Worm (Caenorhabditis elegans): ENCODE data around the gene srsx-35.
A peak's percentile ranks its signal among the peaks of the same experiment; 100 is the strongest.

srsx-35 gene

DNA sequence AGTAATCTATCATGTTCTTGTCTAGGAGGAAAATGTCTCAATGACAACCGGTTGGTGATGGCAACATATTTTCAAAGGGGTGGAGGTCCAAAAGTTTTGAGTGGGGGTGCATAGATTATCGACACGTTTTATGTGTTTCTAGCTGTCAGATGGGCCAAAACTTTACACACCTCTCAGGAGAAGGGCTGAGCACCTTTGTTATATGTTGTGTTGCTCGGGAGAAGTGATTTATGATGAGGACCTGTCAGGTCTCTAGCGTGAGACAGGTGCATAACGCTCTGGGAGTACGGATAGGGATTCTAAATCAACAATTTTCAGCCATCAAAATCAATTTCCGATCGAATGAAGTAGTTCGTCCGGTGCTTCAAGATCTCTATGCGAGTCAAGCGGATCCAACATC lies 24.6 kb upstream of the srsx-35 start:
- TF ChIP-seq mdl-1 (tag; optimal IDR thresholded peaks at IDR 0.05) (no peak), ztf-4 (tag; optimal IDR thresholded peaks at IDR 0.05) (no peak), unc-55 (GFP tag; optimal IDR thresholded peaks at IDR 0.05) (no peak), sem-4 (tag; optimal IDR thresholded peaks at IDR 0.05) (no peak), nhr-11 (tag; optimal IDR thresholded peaks at IDR 0.05) (no peak), nhr-25 (tag; optimal IDR thresholded peaks at IDR 0.05) (no peak), R02D3.7 (tag; optimal IDR thresholded peaks at IDR 0.05) (no peak), unc-62 (GFP tag; optimal IDR thresholded peaks at IDR 0.05) (no peak), elt-1 (tag; optimal IDR thresholded peaks at IDR 0.05) (no peak), nhr-10 (tag; optimal IDR thresholded peaks at IDR 0.05) (no peak), sma-3 (GFP tag; optimal IDR thresholded peaks at IDR 0.05) (no peak)

DNA sequence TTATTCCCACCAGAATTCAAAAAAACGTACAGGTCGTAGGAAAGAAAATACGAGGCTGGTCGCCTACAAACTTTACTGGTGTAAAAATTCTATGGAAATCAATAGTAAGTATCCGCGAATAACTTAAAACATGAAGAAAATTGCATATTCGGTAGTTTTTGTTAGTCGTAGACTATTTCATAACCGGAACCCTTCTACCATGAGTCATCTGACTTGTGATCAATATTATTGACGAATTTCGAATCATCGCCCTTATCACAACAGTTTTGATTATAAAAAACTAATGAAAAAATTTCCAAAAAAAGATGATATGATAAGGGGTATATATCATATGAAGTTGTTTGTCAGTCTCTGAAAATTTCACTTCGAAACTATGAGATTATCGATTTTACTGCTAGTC lies 21.2 kb upstream of the srsx-35 start, which contains the start of gene W01F3.2:
W01F3.2 (plus strand) TSS at position 301 of the 400 bp plus-strand sequence.
- TF ChIP-seq crh-2 (tag; optimal IDR thresholded peaks at IDR 0.05) (peak; percentile 12), blmp-1 (tag; optimal IDR thresholded peaks at IDR 0.05; ENCODE audit: insufficient read depth) (no peak), fos-1 (tag; optimal IDR thresholded peaks at IDR 0.05) (peak; percentile 17)

DNA sequence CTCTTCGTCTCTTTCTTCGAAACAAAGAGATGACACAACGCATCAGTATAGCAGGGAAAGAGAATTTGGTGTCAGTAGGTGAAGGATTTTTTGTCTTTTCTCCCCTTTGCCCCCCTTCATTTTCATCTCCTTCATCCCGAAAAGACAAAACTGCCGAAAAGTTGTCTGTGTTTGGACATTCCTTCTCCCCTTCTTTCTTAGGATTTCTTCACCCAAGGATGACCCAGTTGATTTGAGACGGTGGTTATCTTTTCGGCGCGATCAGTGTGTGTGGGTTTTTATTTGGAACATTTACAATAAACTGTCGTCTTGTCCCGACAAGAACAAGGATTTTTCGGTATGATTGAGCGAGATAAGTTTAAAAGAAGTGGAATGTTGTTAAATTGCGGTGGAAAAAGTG lies 18.7 kb upstream of the srsx-35 start:
- TF ChIP-seq nhr-21 (tag; optimal IDR thresholded peaks at IDR 0.05) (peak; percentile 12), egl-27 (tag; optimal IDR thresholded peaks at IDR 0.05) (no peak), elt-1 (tag; optimal IDR thresholded peaks at IDR 0.05) (peak; percentile 32), blmp-1 (tag; optimal IDR thresholded peaks at IDR 0.05; ENCODE audit: insufficient read depth) (no peak), nhr-11 (tag; optimal IDR thresholded peaks at IDR 0.05) (no peak)

DNA sequence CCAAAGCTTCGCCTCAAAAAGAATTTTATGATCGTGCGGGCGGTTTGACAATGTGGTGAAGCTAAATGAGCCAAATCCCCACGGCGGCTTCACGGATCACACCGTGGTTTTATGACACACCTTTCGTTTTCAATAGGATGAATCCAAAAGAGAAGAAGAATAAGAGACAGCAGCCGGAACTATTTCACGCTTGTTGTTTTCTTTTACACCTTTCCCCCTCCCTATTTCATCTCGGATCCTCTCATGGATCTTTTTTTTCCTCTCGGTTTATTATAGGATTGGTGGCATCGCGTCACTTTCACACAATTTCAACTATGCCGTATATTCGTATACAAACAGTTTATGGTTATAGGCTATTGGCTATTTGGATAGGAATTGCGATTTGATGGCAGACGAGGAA lies 17.5 kb upstream of the srsx-35 start:
- TF ChIP-seq dmd-4 (tag; optimal IDR thresholded peaks at IDR 0.05), result no peak
- no peak for TF ChIP-seq mab-5 (tag; optimal IDR thresholded peaks at IDR 0.05)
- TF ChIP-seq C34F6.9 (tag; optimal IDR thresholded peaks at IDR 0.05), result no peak
- no peak for TF ChIP-seq sma-3 (GFP tag; optimal IDR thresholded peaks at IDR 0.05)
- TF ChIP-seq mdl-1 (tag; optimal IDR thresholded peaks at IDR 0.05), result no peak
- TF ChIP-seq blmp-1 (tag; optimal IDR thresholded peaks at IDR 0.05; ENCODE audit: insufficient read depth), result no peak
- TF ChIP-seq lin-11 (tag; optimal IDR thresholded peaks at IDR 0.05), result no peak
- no peak for TF ChIP-seq skn-1 (tag; optimal IDR thresholded peaks at IDR 0.05)
- no peak for TF ChIP-seq unc-62 (GFP tag; optimal IDR thresholded peaks at IDR 0.05)
- TF ChIP-seq nhr-21 (tag; optimal IDR thresholded peaks at IDR 0.05), result no peak

DNA sequence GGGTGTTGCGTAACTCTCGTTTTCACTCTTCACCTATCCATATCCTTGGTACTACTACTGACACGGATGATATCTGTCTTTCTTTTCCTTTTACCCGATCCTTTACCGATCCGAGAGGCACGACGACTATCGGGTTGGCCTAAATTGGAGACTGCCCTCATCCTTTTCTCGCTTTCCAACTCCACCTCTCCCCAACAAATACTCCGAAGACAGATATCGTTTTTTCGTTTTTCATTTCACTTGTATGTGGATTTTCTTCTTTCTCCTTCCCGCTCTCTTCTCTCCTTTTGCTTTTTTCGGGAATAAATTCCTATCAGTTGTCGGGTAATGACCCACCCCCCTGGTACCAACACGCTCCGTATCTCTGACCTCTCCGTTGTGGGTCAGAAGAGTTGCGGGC lies 16.3 kb upstream of the srsx-35 start:
- no peak for TF ChIP-seq nhr-129 (tag; optimal IDR thresholded peaks at IDR 0.05)
- TF ChIP-seq R02D3.7 (tag; optimal IDR thresholded peaks at IDR 0.05), result no peak
- TF ChIP-seq fos-1 (tag; optimal IDR thresholded peaks at IDR 0.05), result no peak
- no peak for TF ChIP-seq C34F6.9 (tag; optimal IDR thresholded peaks at IDR 0.05)
- no peak for TF ChIP-seq nhr-10 (tag; optimal IDR thresholded peaks at IDR 0.05)
- no peak for TF ChIP-seq dmd-4 (tag; optimal IDR thresholded peaks at IDR 0.05)
- TF ChIP-seq Y55F3AM.14 (GFP tag; optimal IDR thresholded peaks at IDR 0.05), result no peak
- peak; percentile 11 for TF ChIP-seq blmp-1 (tag; optimal IDR thresholded peaks at IDR 0.05; ENCODE audit: insufficient read depth)
- no peak for TF ChIP-seq ceh-82 (tag; optimal IDR thresholded peaks at IDR 0.05)
- TF ChIP-seq gmeb-1 (tag; optimal IDR thresholded peaks at IDR 0.05), result no peak
- no peak for TF ChIP-seq ztf-1 (GFP tag; conservative IDR thresholded peaks at IDR 0.05)
- TF ChIP-seq nhr-21 (tag; optimal IDR thresholded peaks at IDR 0.05), result peak; percentile 31
- TF ChIP-seq nhr-237 (tag; optimal IDR thresholded peaks at IDR 0.05), result no peak
- no peak for TF ChIP-seq ztf-11 (tag; optimal IDR thresholded peaks at IDR 0.05)
- TF ChIP-seq sma-3 (GFP tag; optimal IDR thresholded peaks at IDR 0.05), result no peak
- TF ChIP-seq nhr-11 (tag; optimal IDR thresholded peaks at IDR 0.05), result no peak
- no peak for TF ChIP-seq mbf-1 (tag; optimal IDR thresholded peaks at IDR 0.05)

DNA sequence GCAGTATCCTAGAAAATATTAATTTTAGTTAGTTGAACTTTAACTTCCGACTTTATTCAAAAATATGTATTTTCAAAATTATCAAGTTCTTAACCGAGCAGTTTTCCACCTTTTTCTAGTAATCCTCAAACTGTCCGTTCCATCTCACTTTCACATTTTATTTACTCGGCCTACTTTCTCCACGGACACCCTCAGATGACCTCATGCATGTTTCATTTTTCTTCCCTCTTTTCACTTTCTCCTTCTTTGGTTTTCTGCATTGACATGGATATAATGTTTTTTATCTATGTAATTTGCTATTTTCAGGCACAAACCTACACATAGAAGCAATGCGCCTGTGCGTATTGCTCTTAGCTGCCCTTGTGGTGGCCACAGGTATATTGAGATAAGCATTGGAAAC lies 14.3 kb upstream of the srsx-35 start, which contains the start of gene mlt-11:
mlt-11 (plus strand) TSS at position 301 of the 400 bp plus-strand sequence.
- no peak for TF ChIP-seq nhr-10 (tag; optimal IDR thresholded peaks at IDR 0.05)
- peak; percentile 26 for TF ChIP-seq blmp-1 (tag; optimal IDR thresholded peaks at IDR 0.05; ENCODE audit: insufficient read depth)

DNA sequence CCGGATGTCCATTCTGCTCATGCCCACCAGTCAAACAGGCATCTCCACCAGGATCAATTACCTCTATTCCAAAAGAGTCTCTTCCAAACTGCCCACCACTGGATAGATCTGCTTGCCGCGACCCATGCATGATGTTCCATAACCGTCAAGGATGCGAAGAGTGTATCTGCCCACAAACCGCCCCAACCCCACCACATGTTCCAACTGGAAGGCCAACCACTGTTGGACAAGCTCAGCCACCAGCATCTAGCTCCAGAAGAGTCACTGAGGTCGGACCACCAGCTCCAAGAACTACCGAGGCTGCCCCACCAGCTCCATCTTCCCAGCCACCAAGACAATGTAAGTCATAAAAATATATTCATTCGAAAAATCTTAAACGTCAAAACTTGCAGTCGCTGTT lies 10.6 kb upstream of the srsx-35 start:
- TF ChIP-seq skn-1 (tag; optimal IDR thresholded peaks at IDR 0.05) (no peak), sma-3 (GFP tag; optimal IDR thresholded peaks at IDR 0.05) (no peak), nhr-6 (tag; optimal IDR thresholded peaks at IDR 0.05) (no peak), zag-1 (tag; optimal IDR thresholded peaks at IDR 0.05) (no peak), lsy-2 (tag; optimal IDR thresholded peaks at IDR 0.05) (no peak), ZK546.5 (tag; optimal IDR thresholded peaks at IDR 0.05) (no peak), mbf-1 (tag; optimal IDR thresholded peaks at IDR 0.05) (no peak), C34F6.9 (tag; optimal IDR thresholded peaks at IDR 0.05) (no peak), ztf-4 (tag; optimal IDR thresholded peaks at IDR 0.05) (no peak), sem-4 (tag; optimal IDR thresholded peaks at IDR 0.05) (no peak), ceh-82 (tag; optimal IDR thresholded peaks at IDR 0.05) (no peak), gmeb-1 (tag; optimal IDR thresholded peaks at IDR 0.05) (no peak), nhr-21 (tag; optimal IDR thresholded peaks at IDR 0.05) (no peak), aly-2 (tag; optimal IDR thresholded peaks at IDR 0.05) (no peak), unc-62 (GFP tag; optimal IDR thresholded peaks at IDR 0.05) (no peak)

Measured in whole organism, L2 larva.